Fruit fly (Drosophila melanogaster): ENCODE results near the gene Hsp60A.

The Hsp60A gene

DNA sequence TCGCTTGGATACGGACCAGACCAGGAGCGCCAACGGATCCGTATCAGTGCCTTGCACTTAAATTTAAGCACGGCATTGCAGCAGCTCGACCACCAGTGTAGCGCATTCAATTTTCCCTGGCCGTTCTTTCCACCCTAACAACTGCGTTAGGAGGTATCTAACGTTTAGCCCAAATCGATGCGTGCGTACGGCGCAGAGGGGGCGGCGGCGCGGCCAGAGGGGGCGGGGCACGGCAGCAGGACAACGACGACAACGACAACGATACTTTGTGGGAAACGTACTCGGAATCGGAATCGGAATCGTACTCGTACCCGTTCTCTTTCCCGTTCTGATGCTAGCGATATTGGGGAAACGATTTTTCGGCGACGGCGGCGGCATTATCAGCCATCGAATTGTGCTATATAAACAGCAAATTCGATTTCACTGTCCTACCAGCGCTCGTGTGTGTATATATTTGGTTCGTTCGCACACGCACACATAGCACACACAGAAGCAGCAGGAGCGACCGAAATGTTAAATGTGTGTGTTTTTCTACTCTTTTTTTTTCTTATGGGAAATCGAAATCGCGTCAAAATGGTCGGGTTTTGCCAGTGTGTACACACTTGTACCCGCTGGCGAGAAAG is 16.0 kb downstream of the Hsp60A start, which contains the start of gene CG11122:
Gene CG11122 (minus strand): TSS at position 601 of the 623 bp plus-strand sequence.
- TF ChIP-seq noc (tag; optimal IDR thresholded peaks at IDR 0.05) = no peak

DNA sequence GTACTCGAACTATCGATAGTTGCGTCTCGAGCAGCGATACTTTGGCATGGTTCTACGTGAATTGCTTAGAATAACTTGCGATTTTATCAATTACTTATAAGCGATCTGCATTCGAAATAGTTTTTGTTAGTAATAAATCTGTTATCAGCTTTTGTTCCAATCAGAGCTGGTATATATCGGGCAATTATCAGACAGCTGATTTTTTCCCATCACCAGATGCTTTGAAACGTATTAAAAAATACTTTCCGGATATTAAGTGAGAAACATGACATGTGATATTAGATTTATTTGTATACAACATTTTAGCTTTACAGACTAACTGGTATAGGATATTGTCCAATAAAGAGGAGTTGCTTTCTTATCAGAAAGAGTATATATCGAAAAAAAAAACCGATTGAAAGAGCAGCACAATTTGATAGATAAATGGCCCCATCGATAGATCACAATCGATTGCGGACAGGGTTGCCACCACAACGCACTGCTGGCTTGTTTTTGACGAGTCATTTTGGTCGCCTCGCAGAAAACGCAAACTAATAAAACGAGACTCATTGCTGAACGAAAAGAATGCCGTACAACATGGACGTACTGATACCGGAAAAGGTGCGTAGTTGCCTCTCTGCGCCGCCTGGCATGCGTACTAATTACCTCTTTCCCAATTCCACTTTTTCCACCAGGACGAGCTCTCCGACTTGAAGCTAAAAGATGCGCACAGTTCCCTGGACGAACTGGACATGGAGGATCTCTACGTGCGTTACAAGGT is 16.6 kb downstream of the Hsp60A start, which contains the start of gene Rpt3:
Gene Rpt3 (plus strand): TSS at position 353 of the 760 bp plus-strand sequence.
- TF ChIP-seq noc (tag; optimal IDR thresholded peaks at IDR 0.05) = no peak

- no peak for TF ChIP-seq noc (tag; optimal IDR thresholded peaks at IDR 0.05)
Observed at dm6 chrX:11128828-11129227, 20.5 kb downstream of the Hsp60A start, which contains the start of gene SrpRalpha. Gene SrpRalpha (minus strand): TSS chrX:11129087.

DNA sequence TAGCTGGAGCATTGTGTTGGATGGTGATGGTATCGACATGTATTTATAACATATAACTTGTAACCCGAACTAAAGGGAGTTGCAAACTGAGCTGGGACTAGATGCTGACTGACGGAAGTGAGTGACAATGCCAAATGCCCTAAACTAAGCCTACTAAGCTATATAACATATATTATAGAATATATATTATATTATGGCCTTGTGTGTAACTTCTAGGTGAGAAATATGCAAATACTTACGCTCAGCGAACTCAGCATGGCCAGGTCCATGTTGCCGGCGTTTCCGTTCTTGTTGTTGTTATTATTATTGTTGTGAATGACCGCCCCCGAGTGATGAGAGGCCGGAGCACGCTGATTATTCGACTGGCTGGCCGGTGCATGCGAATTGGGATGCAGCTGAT is 24.0 kb downstream of the Hsp60A start, which contains the start of gene CG44385:
Gene CG44385 (minus strand): TSS at position 101 of the 400 bp plus-strand sequence.
- no peak for TF ChIP-seq noc (tag; optimal IDR thresholded peaks at IDR 0.05)

DNA sequence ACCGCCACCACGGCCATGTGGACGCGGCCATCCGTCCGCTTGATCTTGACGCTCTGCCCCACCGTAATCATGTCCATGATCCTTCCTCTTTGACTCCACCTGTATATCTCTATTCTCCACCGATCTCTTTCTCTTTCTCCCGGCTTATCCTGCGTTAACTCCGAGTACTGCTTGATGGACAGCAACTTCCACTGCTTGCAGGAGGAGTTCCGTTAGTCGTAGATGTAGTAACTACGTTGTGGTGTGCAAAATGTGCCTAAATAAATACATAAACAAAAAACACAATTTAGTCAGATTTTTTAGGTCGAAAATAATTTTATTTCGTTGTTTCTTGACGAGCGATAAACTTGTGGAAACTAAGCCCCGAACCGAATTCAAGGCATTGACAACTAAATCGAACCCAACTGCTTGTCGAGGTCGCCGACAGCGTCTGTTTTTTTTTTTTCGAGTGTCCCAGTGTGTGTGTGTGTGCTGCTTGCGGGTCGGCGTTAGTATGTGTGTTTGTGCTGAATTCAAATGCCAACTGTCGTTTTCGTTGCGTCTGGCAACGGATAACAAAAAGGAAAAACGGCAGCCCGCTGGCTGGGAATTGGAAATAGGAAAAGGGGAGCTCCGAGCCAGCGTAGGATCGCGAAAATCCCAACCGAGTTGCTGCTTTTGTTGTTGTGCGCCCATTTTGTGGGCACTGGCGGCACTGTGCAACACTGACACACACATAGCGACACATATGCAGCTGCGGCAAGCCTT is 27.7 kb downstream of the Hsp60A start:
- peak; percentile 3 for TF ChIP-seq noc (tag; optimal IDR thresholded peaks at IDR 0.05)

DNA sequence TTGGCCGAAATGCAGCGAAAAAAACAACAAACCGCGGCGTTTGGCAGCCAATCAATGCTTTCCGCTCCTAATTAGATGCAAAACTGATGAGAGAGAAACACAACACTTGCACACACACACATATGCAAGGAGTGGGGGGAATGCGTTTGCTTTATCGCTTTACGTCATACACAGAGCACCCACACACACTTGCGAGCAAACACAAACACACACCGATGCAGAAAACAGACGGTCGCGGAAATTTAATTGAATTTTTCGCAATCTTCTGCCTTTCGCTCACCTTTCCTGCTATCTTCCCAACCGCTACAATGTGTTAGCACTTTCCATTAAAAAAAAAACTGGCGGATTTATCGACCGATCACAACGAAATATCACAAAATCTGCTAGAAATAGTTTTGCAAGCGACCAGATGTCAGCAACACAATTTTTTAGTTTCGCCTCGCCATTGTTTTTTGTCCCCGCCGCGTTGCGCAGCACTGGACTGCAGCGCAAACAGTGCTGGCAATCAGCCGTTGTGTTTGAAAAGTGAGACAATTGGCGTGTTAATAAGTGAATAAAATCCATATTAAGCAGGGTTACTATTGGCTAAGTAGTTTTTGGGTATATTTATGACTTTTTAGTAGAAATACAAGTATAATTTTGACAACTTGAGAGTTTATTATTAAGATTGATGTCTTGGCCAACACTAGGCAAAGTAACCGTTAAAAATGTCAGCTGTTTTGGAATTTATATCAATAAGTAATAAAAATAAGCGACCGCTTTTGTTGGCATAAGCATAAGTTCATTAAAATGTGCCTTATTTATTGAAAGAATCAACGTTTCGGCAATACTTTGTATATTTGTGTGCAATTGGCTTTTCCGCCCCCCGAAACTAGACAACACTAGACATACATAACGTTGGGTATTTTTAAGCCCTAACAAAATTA is 28.6 kb downstream of the Hsp60A start, which contains the start of gene Klp10A:
Gene Klp10A (minus strand): TSS at position 532 of the 926 bp plus-strand sequence.
- TF ChIP-seq noc (tag; optimal IDR thresholded peaks at IDR 0.05) = no peak

dm6 chrX:11137566-11138186 is 29.4 kb downstream of the Hsp60A start, which contains the start of gene CDK2AP1:
Gene CDK2AP1 (plus strand): TSS chrX:11137859.
- TF ChIP-seq noc (tag; optimal IDR thresholded peaks at IDR 0.05) = no peak

- peak; percentile 24 for TF ChIP-seq noc (tag; optimal IDR thresholded peaks at IDR 0.05)
Observed at dm6 chrX:11140163-11140562, 31.9 kb downstream of the Hsp60A start, which contains the start of gene ssp7. Gene ssp7 (minus strand): TSS chrX:11140263.

- no peak for TF ChIP-seq noc (tag; optimal IDR thresholded peaks at IDR 0.05)
Observed at dm6 chrX:11141785-11142591, 33.7 kb downstream of the Hsp60A start, which contains the start of the genes CG15199 and CG15202. Gene CG15199 (minus strand): TSS chrX:11141835. Gene CG15202 (plus strand): TSS chrX:11142541.

DNA sequence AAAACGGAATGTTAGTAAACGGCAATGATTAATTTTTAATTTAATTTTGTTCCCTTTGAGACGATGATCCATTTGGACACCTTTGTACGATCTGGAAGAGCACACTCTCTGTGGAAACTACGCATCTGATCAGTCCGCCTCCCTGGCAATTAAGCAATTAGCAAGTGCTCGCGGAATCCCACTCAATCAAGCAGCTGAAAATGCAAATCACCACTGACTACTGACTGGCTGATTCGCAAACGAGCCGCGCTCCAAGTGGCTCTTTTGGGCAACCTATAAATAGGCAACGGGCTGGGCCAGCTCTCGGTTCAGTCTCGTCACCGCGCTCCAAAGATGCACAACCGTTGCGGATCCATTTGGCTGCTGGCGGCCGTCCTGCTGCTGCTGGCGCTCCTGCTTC is 35.5 kb downstream of the Hsp60A start, which contains the start of gene CG15201:
Gene CG15201 (plus strand): TSS at position 301 of the 400 bp plus-strand sequence.
- no peak for TF ChIP-seq noc (tag; optimal IDR thresholded peaks at IDR 0.05)

- TF ChIP-seq noc (tag; optimal IDR thresholded peaks at IDR 0.05) = no peak
Observed at dm6 chrX:11144575-11144974, 36.3 kb downstream of the Hsp60A start.

dm6 chrX:11146598-11147176 is 38.4 kb downstream of the Hsp60A start:
- no peak for TF ChIP-seq noc (tag; optimal IDR thresholded peaks at IDR 0.05)

- no peak for TF ChIP-seq noc (tag; optimal IDR thresholded peaks at IDR 0.05)
Observed at dm6 chrX:11147553-11148067, 39.3 kb downstream of the Hsp60A start.

Measured in whole organism, larva.